Fruit fly (Drosophila melanogaster) whole organism, prepupa: ENCODE data around the gene CG32564.
A peak's percentile ranks its signal among the peaks of the same experiment; 100 is the strongest.

ENCODE experiments used
- CG10631 ChIP-seq: fragments of 200-800 bp; sonication (Bioruptor generic); optimal IDR thresholded peaks from 2 replicates; lab custom pipeline; 2016; ENCODE audit warnings: missing biosample characterization, missing genetic modification characterization
- CG10669 ChIP-seq: fragments of 200-800 bp; sonication (Bioruptor generic); optimal IDR thresholded peaks from 3 replicates; lab custom pipeline; 2018; ENCODE audit warnings: missing biosample characterization, mild to moderate bottlenecking, missing genetic modification characterization, moderate library complexity
- CG11294 ChIP-seq: fragments of 200-800 bp; sonication (Bioruptor generic); IDR thresholded peaks from 2 replicates; pipeline ENCODE4 v1.3.6; 2022; ENCODE audit warnings: missing biosample characterization, missing genetic modification characterization
- CG11762 ChIP-seq: fragments of 200-800 bp; sonication (Bioruptor generic); optimal IDR thresholded peaks from 3 replicates; lab custom pipeline; 2016; ENCODE audit warnings: missing biosample characterization, missing genetic modification characterization; ENCODE audit not compliant: insufficient read depth
- CG1621 ChIP-seq: fragments of 200-800 bp; sonication (Bioruptor generic); optimal IDR thresholded peaks from 3 replicates; lab custom pipeline; 2018; ENCODE audit warnings: missing biosample characterization, mild to moderate bottlenecking, missing genetic modification characterization
- CG3032 ChIP-seq: fragments of 200-800 bp; optimal IDR thresholded peaks from 2 replicates; lab custom pipeline; 2019; ENCODE audit warnings: missing biosample characterization, mild to moderate bottlenecking, missing genetic modification characterization, moderate library complexity
- CG31627 ChIP-seq: fragments of 200-800 bp; sonication (Bioruptor generic); optimal IDR thresholded peaks from 3 replicates; lab custom pipeline; 2016; ENCODE audit warnings: missing biosample characterization, missing genetic modification characterization
- CG32006 ChIP-seq: fragments of 200-800 bp; sonication (Bioruptor generic); optimal IDR thresholded peaks from 3 replicates; lab custom pipeline; 2017; ENCODE audit warnings: missing biosample characterization, mild to moderate bottlenecking, missing genetic modification characterization
- CG34406 ChIP-seq: fragments of 200-800 bp; sonication (Bioruptor generic); optimal IDR thresholded peaks from 3 replicates; lab custom pipeline; 2016; ENCODE audit warnings: missing biosample characterization, missing genetic modification characterization
- CG4318 ChIP-seq: fragments of 200-800 bp; sonication (Bioruptor generic); optimal IDR thresholded peaks from 3 replicates; lab custom pipeline; 2017; ENCODE audit warnings: missing biosample characterization, mild to moderate bottlenecking, missing genetic modification characterization
- CG6276 ChIP-seq: fragments of 200-800 bp; sonication (Bioruptor generic); optimal IDR thresholded peaks from 2 replicates; lab custom pipeline; 2017; ENCODE audit warnings: missing biosample characterization, mild to moderate bottlenecking, missing genetic modification characterization
- CG6808 ChIP-seq: fragments of 200-800 bp; sonication (Bioruptor generic); optimal IDR thresholded peaks from 3 replicates; lab custom pipeline; 2017; ENCODE audit warnings: missing biosample characterization, missing genetic modification characterization, mild to moderate bottlenecking, moderate library complexity, missing genetic modification reagents
- CG6854 ChIP-seq: fragments of 200-800 bp; sonication (Bioruptor generic); optimal IDR thresholded peaks from 2 replicates; lab custom pipeline; 2017; ENCODE audit warnings: missing biosample characterization, mild to moderate bottlenecking, missing genetic modification characterization
- CG7368 ChIP-seq: fragments of 200-800 bp; sonication (Bioruptor generic); optimal IDR thresholded peaks from 3 replicates; lab custom pipeline; 2016; ENCODE audit warnings: missing biosample characterization, missing genetic modification characterization
- CG8119 ChIP-seq: fragments of 200-800 bp; sonication (Bioruptor generic); IDR thresholded peaks from 3 replicates; pipeline ENCODE4 v1.3.6; 2022; ENCODE audit warnings: missing biosample characterization, missing genetic modification characterization
- CG8319 ChIP-seq: fragments of 200-800 bp; sonication (Bioruptor generic); optimal IDR thresholded peaks from 3 replicates; lab custom pipeline; 2016; ENCODE audit warnings: missing biosample characterization, missing genetic modification characterization
- CG8632 ChIP-seq: fragments of 200-800 bp; sonication (Bioruptor generic); optimal IDR thresholded peaks from 3 replicates; lab custom pipeline; 2016; ENCODE audit warnings: missing biosample characterization, missing genetic modification characterization
- CG9139 ChIP-seq: fragments of 200-800 bp; sonication (Bioruptor generic); optimal IDR thresholded peaks from 3 replicates; lab custom pipeline; 2017; ENCODE audit warnings: missing biosample characterization, mild to moderate bottlenecking, missing genetic modification characterization
- Eip93F ChIP-seq: fragments of 200-800 bp; sonication (Bioruptor generic); optimal IDR thresholded peaks from 2 replicates; lab custom pipeline; 2016; ENCODE audit warnings: missing biosample characterization, mild to moderate bottlenecking, missing genetic modification characterization
- Ets96B ChIP-seq: fragments of 200-800 bp; optimal IDR thresholded peaks from 2 replicates; lab custom pipeline; 2019; ENCODE audit warnings: missing biosample characterization, mild to moderate bottlenecking, missing genetic modification characterization, moderate library complexity
- Hr39 ChIP-seq: fragments of 200-800 bp; sonication (Bioruptor generic); optimal IDR thresholded peaks from 2 replicates; lab custom pipeline; 2016; ENCODE audit warnings: missing biosample characterization, missing genetic modification characterization
- Hr4 ChIP-seq: fragments of 200-800 bp; sonication (Bioruptor generic); optimal IDR thresholded peaks from 3 replicates; lab custom pipeline; 2016; ENCODE audit warnings: missing biosample characterization, missing genetic modification characterization
- Lpt ChIP-seq: fragments of 200-800 bp; sonication (Bioruptor generic); optimal IDR thresholded peaks from 3 replicates; lab custom pipeline; 2016; ENCODE audit warnings: missing biosample characterization, missing genetic modification characterization
- Met ChIP-seq: fragments of 200-800 bp; sonication (Bioruptor generic); optimal IDR thresholded peaks from 3 replicates; lab custom pipeline; 2016; ENCODE audit warnings: missing biosample characterization, missing genetic modification characterization
- OdsH ChIP-seq: fragments of 200-800 bp; sonication (Bioruptor generic); optimal IDR thresholded peaks from 3 replicates; lab custom pipeline; 2016; ENCODE audit warnings: missing biosample characterization, missing genetic modification characterization
- Smox ChIP-seq: fragments of 200-800 bp; sonication (Bioruptor generic); optimal IDR thresholded peaks from 3 replicates; lab custom pipeline; 2016; ENCODE audit warnings: missing biosample characterization, missing genetic modification characterization
- Sox14 ChIP-seq: fragments of 200-800 bp; sonication (Bioruptor generic); optimal IDR thresholded peaks from 3 replicates; lab custom pipeline; 2016; ENCODE audit warnings: missing biosample characterization, missing genetic modification characterization
- achi ChIP-seq: fragments of 200-800 bp; sonication (Bioruptor generic); optimal IDR thresholded peaks from 3 replicates; lab custom pipeline; 2016; ENCODE audit warnings: missing biosample characterization, missing genetic modification characterization
- acj6 ChIP-seq: fragments of 200-800 bp; sonication (Bioruptor generic); optimal IDR thresholded peaks from 3 replicates; lab custom pipeline; 2016; ENCODE audit warnings: missing biosample characterization, missing genetic modification characterization
- cyc ChIP-seq: fragments of 200-800 bp; sonication (Bioruptor generic); optimal IDR thresholded peaks from 3 replicates; lab custom pipeline; 2016; ENCODE audit warnings: missing biosample characterization, missing genetic modification characterization
- dac ChIP-seq: fragments of 200-800 bp; sonication (Bioruptor generic); optimal IDR thresholded peaks from 2 replicates; lab custom pipeline; 2017; ENCODE audit warnings: missing biosample characterization, mild to moderate bottlenecking, missing genetic modification characterization
- eg ChIP-seq: fragments of 200-800 bp; sonication (Bioruptor generic); IDR thresholded peaks from 3 replicates; pipeline ENCODE4 v1.3.6; 2022; ENCODE audit warnings: missing biosample characterization, missing genetic modification characterization
- esn ChIP-seq: fragments of 200-800 bp; sonication (Bioruptor generic); optimal IDR thresholded peaks from 2 replicates; lab custom pipeline; 2016; ENCODE audit warnings: missing biosample characterization, mild to moderate bottlenecking, missing genetic modification characterization, moderate library complexity
- fd59A ChIP-seq: fragments of 200-800 bp; sonication (Bioruptor generic); optimal IDR thresholded peaks from 2 replicates; lab custom pipeline; 2017; ENCODE audit warnings: missing biosample characterization, mild to moderate bottlenecking, missing genetic modification characterization, missing genetic modification reagents
- fd85E ChIP-seq: fragments of 200-800 bp; sonication (Bioruptor generic); optimal IDR thresholded peaks from 3 replicates; lab custom pipeline; 2016; ENCODE audit warnings: missing biosample characterization, missing genetic modification characterization
- fkh ChIP-seq: fragments of 200-800 bp; sonication (Bioruptor generic); optimal IDR thresholded peaks from 3 replicates; lab custom pipeline; 2017; ENCODE audit warnings: missing biosample characterization, mild to moderate bottlenecking, missing genetic modification characterization, moderate library complexity
- lz ChIP-seq: fragments of 200-800 bp; sonication (Bioruptor generic); optimal IDR thresholded peaks from 3 replicates; lab custom pipeline; 2016; ENCODE audit warnings: missing biosample characterization, missing genetic modification characterization
- pdm3 ChIP-seq: fragments of 200-800 bp; sonication (Bioruptor generic); optimal IDR thresholded peaks from 3 replicates; lab custom pipeline; 2016; ENCODE audit warnings: missing biosample characterization, missing genetic modification characterization
- spab ChIP-seq: fragments of 200-800 bp; sonication (Bioruptor generic); optimal IDR thresholded peaks from 2 replicates; lab custom pipeline; 2017; ENCODE audit warnings: missing biosample characterization, mild to moderate bottlenecking, missing genetic modification characterization, missing genetic modification reagents
- svp ChIP-seq: fragments of 200-800 bp; sonication (Bioruptor generic); peaks from one replicate; lab custom pipeline; 2016; ENCODE audit warnings: missing biosample characterization, missing genetic modification characterization
- topi ChIP-seq: fragments of 200-800 bp; sonication (Bioruptor generic); optimal IDR thresholded peaks from 3 replicates; lab custom pipeline; 2016; ENCODE audit warnings: missing biosample characterization, missing genetic modification characterization

CG32564 gene

DNA sequence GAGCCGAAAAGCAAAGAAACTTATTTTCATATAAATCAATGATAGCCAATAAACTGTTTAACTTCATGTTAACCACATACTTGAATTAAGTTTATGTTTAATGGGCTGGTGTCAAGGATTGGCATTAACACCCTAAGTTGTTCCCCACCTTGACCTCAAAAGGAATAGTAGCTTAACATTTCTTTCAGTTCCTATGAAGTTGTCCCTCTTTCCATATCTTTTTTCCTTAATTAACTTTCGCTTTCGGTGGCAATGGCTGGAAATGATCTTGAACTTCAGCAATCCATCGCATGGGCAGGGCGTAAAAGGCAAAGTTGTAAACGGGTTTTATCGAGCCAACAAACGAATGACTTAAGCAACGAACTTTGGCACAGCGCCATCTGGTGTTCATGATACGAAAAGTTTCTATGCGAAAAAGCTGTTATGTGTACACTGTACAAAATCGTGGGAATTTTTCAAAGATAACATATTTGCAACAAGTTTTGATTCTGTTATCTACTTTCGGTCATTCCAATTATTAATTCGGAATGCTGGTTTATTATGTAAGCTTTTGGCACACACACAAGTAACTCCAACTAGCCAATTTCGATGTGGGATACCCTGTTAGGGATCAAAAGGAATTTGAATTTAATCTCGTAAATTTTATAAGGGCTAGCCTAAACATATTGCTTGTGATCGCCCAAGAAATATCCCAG is 23.4 kb downstream of the CG32564 start (continued):
- TF ChIP-seq Smox (GFP tag; lab: Kevin White, UChicago), result peak; percentile 54
- no peak for TF ChIP-seq CG10669 (GFP tag; lab: Kevin White, UChicago)
- peak; percentile 54 for TF ChIP-seq Sox14 (GFP tag; lab: Kevin White, UChicago)
- TF ChIP-seq acj6 (GFP tag; lab: Kevin White, UChicago), result peak; percentile 48
- no peak for TF ChIP-seq CG8632 (GFP tag; lab: Kevin White, UChicago)
- peak; percentile 67 for TF ChIP-seq lz (GFP tag; lab: Kevin White, UChicago)
- TF ChIP-seq fd85E (GFP tag; lab: Kevin White, UChicago), result no peak
- peak; percentile 65 for TF ChIP-seq pdm3 (GFP tag; lab: Kevin White, UChicago)
- TF ChIP-seq CG8119 (GFP tag; lab: Robert Waterston, UW), result peak; percentile 51; the same call in 1 of the 3 replicates
- TF ChIP-seq Lpt (GFP tag; lab: Kevin White, UChicago), result peak; percentile 40
- TF ChIP-seq Met (GFP tag; lab: Kevin White, UChicago), result peak; percentile 59
- peak; percentile 59 for TF ChIP-seq CG3032 (tag; lab: Kevin White, UChicago)
- TF ChIP-seq CG32006 (GFP tag; lab: Kevin White, UChicago), result peak; percentile 74
- peak; percentile 2 for TF ChIP-seq CG1621 (tag; lab: Kevin White, UChicago)
- no peak for TF ChIP-seq Eip93F (GFP tag; lab: Kevin White, UChicago)
- peak; percentile 64 for TF ChIP-seq Hr39
- peak; percentile 33 for TF ChIP-seq fd59A (GFP tag; lab: Kevin White, UChicago)
- TF ChIP-seq svp (GFP tag; lab: Kevin White, UChicago), result peak; percentile 74
- no peak for TF ChIP-seq CG9139 (GFP tag; lab: Kevin White, UChicago)
- TF ChIP-seq dac (GFP tag; lab: Kevin White, UChicago), result peak; percentile 37
- TF ChIP-seq CG6808 (GFP tag; lab: Kevin White, UChicago), result no peak
- TF ChIP-seq CG8319 (GFP tag; lab: Kevin White, UChicago), result no peak
- TF ChIP-seq Hr4 (GFP tag; lab: Kevin White, UChicago), result peak; percentile 48
- TF ChIP-seq CG31627 (GFP tag; lab: Kevin White, UChicago), result peak; percentile 51
- TF ChIP-seq esn (GFP tag; lab: Kevin White, UChicago), result peak; percentile 56

DNA sequence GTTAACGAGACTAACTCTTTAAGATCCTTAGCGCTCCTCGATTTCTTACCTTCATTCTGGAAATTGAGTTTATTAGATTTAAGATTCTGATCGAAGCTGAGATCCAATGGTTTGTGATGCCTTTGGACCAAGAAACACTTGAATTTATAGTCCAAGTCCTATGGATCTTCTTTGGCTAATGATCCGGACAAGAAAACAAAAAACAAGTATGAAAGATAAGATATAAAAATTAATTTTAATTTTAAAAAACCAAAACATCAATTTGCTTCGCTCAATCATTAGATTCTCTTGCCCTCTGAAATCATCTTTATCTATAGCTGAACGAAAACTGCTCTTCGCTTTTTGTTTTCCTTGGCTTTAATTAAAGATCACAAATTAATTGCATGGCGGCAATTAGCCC is 24.7 kb downstream of the CG32564 start, which contains the start of gene CG10597:
TSS of gene CG10597 (minus strand) at position 101 of the 400 bp plus-strand sequence.
- TF ChIP-seq Sox14 (GFP tag; lab: Kevin White, UChicago), result no peak
- no peak for TF ChIP-seq topi
- TF ChIP-seq CG11762 (GFP tag; lab: Kevin White, UChicago), result no peak
- no peak for TF ChIP-seq CG8319 (GFP tag; lab: Kevin White, UChicago)
- no peak for TF ChIP-seq fkh (GFP tag; lab: Kevin White, UChicago)

DNA sequence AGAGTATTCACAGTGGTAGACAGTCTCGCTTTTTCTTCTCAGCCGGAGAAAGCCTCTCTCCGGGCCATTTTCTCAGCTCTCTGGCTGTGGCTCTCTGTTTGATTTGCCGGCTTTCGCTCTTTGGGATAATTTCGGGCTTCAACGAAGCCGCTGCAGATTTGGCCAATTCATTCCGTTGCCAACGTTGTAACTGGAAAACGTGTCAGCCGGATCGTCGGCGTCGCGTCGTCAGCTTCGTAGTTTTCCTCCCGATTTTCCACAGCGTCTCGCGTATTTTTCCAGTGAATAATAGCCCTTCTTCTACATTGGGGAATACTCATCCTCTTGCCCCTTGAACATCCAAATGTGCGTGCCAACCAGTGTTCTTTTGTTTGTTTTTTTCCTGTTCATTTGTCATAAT is 26.4 kb downstream of the CG32564 start, which contains the start of gene f:
TSS of gene f (plus strand) at position 301 of the 400 bp plus-strand sequence.
- TF ChIP-seq CG6854 (GFP tag; lab: Kevin White, UChicago) (no peak), topi (no peak), eg (GFP tag; lab: Robert Waterston, UW) (0 out of 3 replicates have a peak, but pooled peaks have one; percentile 16)

DNA sequence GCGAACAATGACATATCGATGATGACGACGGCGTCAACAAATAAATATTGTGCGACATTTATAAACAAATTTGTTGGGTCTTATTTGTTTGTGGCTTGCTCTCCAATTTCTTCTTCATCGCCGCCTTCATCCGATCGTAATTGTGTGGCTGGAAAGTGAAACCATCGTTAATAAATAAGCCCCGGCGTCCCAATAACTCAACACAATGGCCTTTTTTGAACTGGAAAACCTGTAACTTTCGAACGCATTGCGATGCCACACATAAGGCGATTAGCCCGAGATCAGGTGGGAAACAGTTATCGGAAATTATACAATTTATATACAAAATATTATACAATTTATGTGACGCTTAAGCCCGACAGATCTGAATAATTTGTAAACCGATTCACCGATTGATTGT is 30.3 kb downstream of the CG32564 start:
- no peak for TF ChIP-seq achi (GFP tag; lab: Kevin White, UChicago)
- no peak for TF ChIP-seq CG11294 (GFP tag; lab: Robert Waterston, UW)
- no peak for TF ChIP-seq topi

DNA sequence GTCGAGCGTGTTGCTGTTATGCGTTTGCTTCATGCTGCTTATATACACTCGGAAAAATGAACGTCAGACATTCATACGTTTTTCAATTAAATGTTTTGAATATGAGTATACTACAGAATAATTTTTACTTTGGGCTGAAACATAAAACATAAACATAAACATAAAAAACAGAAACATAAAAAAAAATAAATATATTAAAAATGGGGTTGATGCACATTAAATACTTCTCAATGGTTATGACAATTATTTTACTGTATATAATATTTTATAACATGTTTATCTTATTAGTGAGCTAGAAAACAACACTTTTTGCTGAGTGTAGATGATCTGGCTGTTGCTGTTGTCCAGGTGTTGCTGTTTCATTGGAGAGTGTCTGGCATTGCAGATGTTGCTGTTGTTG is 31.2 kb downstream of the CG32564 start:
- TF ChIP-seq CG9139 (GFP tag; lab: Kevin White, UChicago) (peak; percentile 18), CG6854 (GFP tag; lab: Kevin White, UChicago) (no peak), CG6276 (peak; percentile 78), CG7368 (peak; percentile 63), esn (GFP tag; lab: Kevin White, UChicago) (peak; percentile 61), Lpt (GFP tag; lab: Kevin White, UChicago) (peak; percentile 78), CG1621 (tag; lab: Kevin White, UChicago) (peak; percentile 2), CG32006 (GFP tag; lab: Kevin White, UChicago) (peak; percentile 90), OdsH (peak; percentile 72), fkh (GFP tag; lab: Kevin White, UChicago) (no peak), CG10631 (GFP tag; lab: Kevin White, UChicago) (peak; percentile 73), CG34406 (GFP tag; lab: Kevin White, UChicago) (peak; percentile 67), achi (GFP tag; lab: Kevin White, UChicago) (peak; percentile 77), topi (peak; percentile 46), CG4318 (GFP tag; lab: Kevin White, UChicago) (peak; percentile 79), spab (GFP tag; lab: Kevin White, UChicago) (peak; percentile 55), cyc (peak; percentile 21), acj6 (GFP tag; lab: Kevin White, UChicago) (peak; percentile 75), Ets96B (tag; lab: Kevin White, UChicago) (peak; percentile 62)
